Worm (Caenorhabditis elegans) whole organism, L4/young adult: ENCODE data around the gene srg-30.

Experiments
- W03F9.2 ChIP-seq: fragments of 150-350 bp; optimal IDR thresholded peaks from 2 replicates; lab custom pipeline; 2014; ENCODE audit warnings: missing biosample characterization, missing genetic modification characterization
- dao-5 ChIP-seq: sonication (generic microtip); optimal IDR thresholded peaks from 2 replicates; lab custom pipeline; 2016; ENCODE audit warnings: missing genotype, missing genetic modification characterization, moderate library complexity, missing compliant biosample characterization
- him-1 ChIP-seq: sonication (generic microtip); optimal IDR thresholded peaks from 2 replicates; lab custom pipeline; 2016; ENCODE audit warnings: missing genotype, missing genetic modification reagents, missing genetic modification characterization, missing compliant biosample characterization

ce11 chrV:6681501-6681900 is 36.6 kb downstream of the srg-30 start, which contains the start of gene egl-46:
- no peak for TF ChIP-seq W03F9.2
- no peak for TF ChIP-seq him-1 (tag; lab: Kevin White, UChicago)
- TF ChIP-seq dao-5 (tag; lab: Kevin White, UChicago): no peak
